Fruit fly (Drosophila melanogaster) whole organism: ENCODE measurements around the gene Spn27A.

Source experiments
- CG8478 ChIP-seq: fragments of >200 bp; optimal IDR thresholded peaks from 2 replicates; lab custom pipeline; 2018; ENCODE audit warnings: inconsistent platforms
- Dll ChIP-seq: fragments of >200 bp; optimal IDR thresholded peaks from 2 replicates; lab custom pipeline; 2017
- pan ChIP-seq: fragments of >200 bp; optimal IDR thresholded peaks from 2 replicates; lab custom pipeline; 2017
- psq ChIP-seq: fragments of >200 bp; optimal IDR thresholded peaks from 2 replicates; lab custom pipeline; 2017
- usp ChIP-seq: fragments of >200 bp; optimal IDR thresholded peaks from 2 replicates; lab custom pipeline; 2017; ENCODE audit warnings: missing biosample characterization, missing genetic modification characterization, mixed read lengths

DNA sequence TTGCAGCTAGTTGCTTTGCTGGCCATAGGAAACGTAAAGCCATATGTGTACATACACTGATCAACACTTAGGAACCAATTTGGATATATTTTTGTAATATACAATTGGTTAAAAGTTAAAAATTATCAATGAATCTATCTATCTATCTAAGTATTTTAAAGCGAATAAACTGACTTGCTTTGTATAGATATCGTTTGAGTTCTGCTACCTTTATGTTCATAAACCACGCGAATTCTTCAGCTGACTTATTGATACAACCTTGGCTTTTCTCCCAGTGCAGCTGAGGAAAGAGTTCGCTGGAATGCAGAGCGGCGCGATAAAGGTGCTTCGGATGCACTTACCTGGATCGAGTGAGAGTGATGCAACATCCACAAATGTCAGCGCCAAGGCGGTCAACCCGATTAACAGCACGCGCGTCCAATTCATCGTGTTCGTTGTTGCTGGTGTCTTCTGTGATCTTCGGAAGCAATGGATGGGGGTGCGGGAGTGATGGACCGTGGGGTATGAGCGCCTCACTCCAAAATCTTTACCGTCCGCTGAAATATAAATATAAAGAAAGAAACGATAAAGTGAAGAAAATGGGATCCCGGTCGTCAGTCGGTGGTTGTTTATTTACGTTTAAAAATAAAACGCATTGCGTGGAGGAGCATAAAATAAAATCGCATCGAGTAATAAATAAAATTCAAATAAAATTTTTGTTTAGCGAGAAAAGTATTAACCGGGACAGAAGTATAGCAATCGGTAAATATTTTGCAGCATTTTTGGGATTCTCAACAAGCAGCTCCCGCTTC lies 28.5 kb upstream of the Spn27A start:
- TF ChIP-seq CG8478 (lab: Kevin White, UChicago) (no peak), psq (lab: Kevin White, UChicago) (no peak), usp (no peak), pan (no peak), Dll (lab: Kevin White, UChicago) (no peak)
